Fruit fly (Drosophila melanogaster) S2 (cell line): ENCODE measurements around the gene Wnt6.

Experiments
- CG8478 ChIP-seq: fragments of >200 bp; optimal IDR thresholded peaks from 2 replicates; lab custom pipeline; 2018
- CTCF ChIP-seq, 2 experiments: fragments of >200 bp; optimal IDR thresholded peaks; 2 replicates each; lab custom pipeline; 2018

DNA sequence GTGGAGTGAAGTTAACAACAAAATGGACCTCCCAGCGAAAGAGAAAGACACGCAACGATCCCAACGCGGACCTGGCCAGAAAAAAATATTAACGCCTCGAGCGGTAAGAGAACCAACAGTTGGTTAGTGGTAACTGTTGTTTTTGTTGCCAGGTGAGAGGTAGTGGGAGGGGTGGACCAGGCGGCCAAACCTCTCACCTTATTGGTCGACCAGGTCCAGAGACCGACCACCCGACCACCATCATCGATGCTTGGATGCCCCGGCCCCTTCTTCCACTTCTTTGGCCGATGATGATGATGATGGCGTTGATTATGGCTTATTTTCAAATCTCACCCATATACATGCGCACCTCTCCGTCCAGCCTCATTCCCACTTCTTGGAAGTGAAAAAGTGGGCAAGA is 30.3 kb upstream of the Wnt6 start:
- TF ChIP-seq CG8478 (lab: Kevin White, UChicago) (no peak), CTCF (optimal IDR thresholded peaks at IDR 0.05; lab: Kevin White, UChicago) (no peak)
